Fruit fly (Drosophila melanogaster) whole organism, embryonic: ENCODE measurements around the gene vari.

ENCODE experiments used
- Atf-2 ChIP-seq: fragments of 200-800 bp; sonication (Bioruptor generic); optimal IDR thresholded peaks from 2 replicates; lab custom pipeline; 2016; ENCODE audit warnings: missing biosample characterization, missing genetic modification characterization
- Blimp-1 ChIP-seq: fragments of 200-800 bp; sonication (Bioruptor generic); optimal IDR thresholded peaks from 3 replicates; lab custom pipeline; 2018; ENCODE audit warnings: missing biosample characterization, missing genetic modification characterization, mild to moderate bottlenecking, moderate library complexity, missing genetic modification reagents
- CG10267 ChIP-seq: fragments of 200-800 bp; sonication (Bioruptor generic); optimal IDR thresholded peaks from 2 replicates; lab custom pipeline; 2018; ENCODE audit warnings: missing biosample characterization, mild to moderate bottlenecking, missing genetic modification characterization, moderate library complexity
- CG13424 ChIP-seq: fragments of 200-800 bp; sonication (Bioruptor generic); optimal IDR thresholded peaks from 2 replicates; lab custom pipeline; 2019; ENCODE audit warnings: missing biosample characterization, mild to moderate bottlenecking, missing genetic modification characterization, moderate library complexity
- CG13775 ChIP-seq: fragments of 200-800 bp; sonication (Bioruptor generic); optimal IDR thresholded peaks from 3 replicates; lab custom pipeline; 2017; ENCODE audit warnings: missing biosample characterization, mild to moderate bottlenecking, missing genetic modification characterization
- CG14050 ChIP-seq: fragments of 200-800 bp; sonication (Bioruptor generic); IDR thresholded peaks from 3 replicates; pipeline ENCODE4 v1.3.6; 2022; ENCODE audit warnings: missing biosample characterization, missing genetic modification characterization
- CG14667 ChIP-seq: fragments of 200-800 bp; sonication (Bioruptor generic); IDR thresholded peaks from 2 replicates; pipeline ENCODE4 v1.3.6; 2022; ENCODE audit warnings: missing biosample characterization, missing genetic modification characterization
- CG15696 ChIP-seq: fragments of 200-800 bp; sonication (Bioruptor generic); optimal IDR thresholded peaks from 2 replicates; lab custom pipeline; 2019; ENCODE audit warnings: missing biosample characterization, mild to moderate bottlenecking, missing genetic modification characterization, moderate library complexity
- CG1602 ChIP-seq: fragments of 200-800 bp; sonication (Bioruptor generic); optimal IDR thresholded peaks from 3 replicates; lab custom pipeline; 2016; ENCODE audit warnings: missing biosample characterization, missing genetic modification characterization
- CG16813 ChIP-seq: fragments of 200-800 bp; sonication (Bioruptor generic); IDR thresholded peaks from 3 replicates; pipeline ENCODE4 v1.3.6; 2022; ENCODE audit warnings: missing biosample characterization, missing genetic modification characterization; ENCODE audit not compliant: partially characterized antibody
- CG2889 ChIP-seq: fragments of 200-800 bp; sonication (Bioruptor generic); IDR thresholded peaks from 3 replicates; pipeline ENCODE4 v1.3.6; 2022; ENCODE audit warnings: missing biosample characterization, missing genetic modification characterization
- CG3838 ChIP-seq: fragments of 200-800 bp; sonication (Bioruptor generic); optimal IDR thresholded peaks from 3 replicates; lab custom pipeline; 2016; ENCODE audit warnings: missing biosample characterization, missing genetic modification characterization
- CG42726 ChIP-seq: fragments of 200-800 bp; sonication (Bioruptor generic); IDR thresholded peaks from 2 replicates; pipeline ENCODE4 v1.3.6; 2022; ENCODE audit warnings: missing biosample characterization, missing genetic modification characterization; ENCODE audit not compliant: partially characterized antibody
- CG7963 ChIP-seq: fragments of 200-800 bp; sonication (Bioruptor generic); IDR thresholded peaks from 3 replicates; pipeline ENCODE4 v1.3.6; 2022; ENCODE audit warnings: missing biosample characterization, missing genetic modification characterization; ENCODE audit not compliant: partially characterized antibody
- CG7987 ChIP-seq: fragments of 200-800 bp; sonication (Bioruptor generic); optimal IDR thresholded peaks from 2 replicates; lab custom pipeline; 2018; ENCODE audit warnings: missing biosample characterization, mild to moderate bottlenecking, missing genetic modification characterization, moderate library complexity
- CG8281 ChIP-seq: fragments of 200-800 bp; sonication (Bioruptor generic); optimal IDR thresholded peaks from 2 replicates; lab custom pipeline; 2018; ENCODE audit warnings: missing biosample characterization, mild to moderate bottlenecking, missing genetic modification characterization, moderate library complexity
- CG9437 ChIP-seq: fragments of 200-800 bp; sonication (Bioruptor generic); optimal IDR thresholded peaks from 2 replicates; lab custom pipeline; 2018; ENCODE audit warnings: missing biosample characterization, mild to moderate bottlenecking, missing genetic modification characterization
- H15 ChIP-seq: fragments of 200-800 bp; sonication (Bioruptor generic); IDR thresholded peaks from 3 replicates; pipeline ENCODE4 v1.3.6; 2022; ENCODE audit warnings: missing biosample characterization, missing genetic modification characterization
- HLHmδ ChIP-seq: fragments of 200-800 bp; sonication (Bioruptor generic); optimal IDR thresholded peaks from 2 replicates; lab custom pipeline; 2018; ENCODE audit warnings: missing biosample characterization, mild to moderate bottlenecking, missing genetic modification characterization, moderate library complexity
- Hr3 ChIP-seq: fragments of 200-800 bp; sonication (Bioruptor generic); optimal IDR thresholded peaks from 3 replicates; lab custom pipeline; 2016; ENCODE audit warnings: missing biosample characterization, missing genetic modification characterization
- Mrtf ChIP-seq: fragments of 200-800 bp; sonication (Bioruptor generic); IDR thresholded peaks from 3 replicates; pipeline ENCODE4 v1.3.6; 2022; ENCODE audit warnings: missing biosample characterization, missing genetic modification characterization
- Neu2 ChIP-seq: fragments of 200-800 bp; sonication (Bioruptor generic); optimal IDR thresholded peaks from 3 replicates; lab custom pipeline; 2016; ENCODE audit warnings: missing biosample characterization, missing genetic modification characterization, borderline replicate concordance
- Trl ChIP-seq, 3 experiments: fragments of >200 bp in 2 of 3; fragments of 200-800 bp in 1 of 3; sonication (Bioruptor generic) in 1 of 3; optimal IDR thresholded peaks; 2 replicates in 1 of 3; 3 replicates in 2 of 3; lab custom pipeline; 2016 to 2017; ENCODE audit warnings: missing biosample characterization in 1 of 3, missing genetic modification characterization in 1 of 3
- ab ChIP-seq: fragments of 200-800 bp; sonication (Bioruptor generic); optimal IDR thresholded peaks from 2 replicates; lab custom pipeline; 2016; ENCODE audit warnings: missing biosample characterization, missing genetic modification characterization
- ato ChIP-seq: fragments of 200-800 bp; sonication (Bioruptor generic); IDR thresholded peaks from 2 replicates; pipeline ENCODE4 v1.3.6; 2022; ENCODE audit warnings: missing biosample characterization, missing genetic modification characterization; ENCODE audit not compliant: partially characterized antibody
- bbx ChIP-seq: fragments of 200-800 bp; sonication (Bioruptor generic); IDR thresholded peaks from 2 replicates; pipeline ENCODE4 v1.3.6; 2022; ENCODE audit warnings: missing biosample characterization, missing genetic modification characterization; ENCODE audit not compliant: partially characterized antibody
- eve ChIP-seq, 2 experiments: fragments of >200 bp; optimal IDR thresholded peaks; 2 replicates each; lab custom pipeline; 2017; ENCODE audit warnings: missing biosample characterization in 2 of 2, missing genetic modification characterization in 2 of 2
- eyg ChIP-seq: fragments of 200-800 bp; sonication (Bioruptor generic); optimal IDR thresholded peaks from 3 replicates; lab custom pipeline; 2016; ENCODE audit warnings: missing biosample characterization, missing genetic modification characterization
- fd3F ChIP-seq: fragments of 200-800 bp; sonication (Bioruptor generic); optimal IDR thresholded peaks from 2 replicates; lab custom pipeline; 2018; ENCODE audit warnings: missing biosample characterization, mild to moderate bottlenecking, missing genetic modification characterization, moderate library complexity
- fu2 ChIP-seq: fragments of 200-800 bp; sonication (Bioruptor generic); optimal IDR thresholded peaks from 2 replicates; lab custom pipeline; 2016; ENCODE audit warnings: missing biosample characterization, missing genetic modification characterization
- gcm ChIP-seq: fragments of 200-800 bp; sonication (Bioruptor generic); optimal IDR thresholded peaks from 2 replicates; lab custom pipeline; 2019; ENCODE audit warnings: missing biosample characterization, mild to moderate bottlenecking, missing genetic modification characterization, moderate library complexity
- gro ChIP-seq: fragments of 200-800 bp; sonication (Bioruptor generic); optimal IDR thresholded peaks from 2 replicates; lab custom pipeline; 2016; ENCODE audit warnings: missing biosample characterization, missing genetic modification characterization
- hb ChIP-seq: fragments of 200-800 bp; sonication (Bioruptor generic); IDR thresholded peaks from 3 replicates; pipeline ENCODE4 v1.3.6; 2022; ENCODE audit warnings: missing biosample characterization, missing genetic modification characterization; ENCODE audit not compliant: partially characterized antibody
- hbn ChIP-seq: fragments of 200-800 bp; sonication (Bioruptor generic); IDR thresholded peaks from 2 replicates; pipeline ENCODE4 v1.3.6; 2022; ENCODE audit warnings: missing biosample characterization, missing genetic modification characterization; ENCODE audit not compliant: partially characterized antibody
- lbe ChIP-seq: fragments of 200-800 bp; sonication (Bioruptor generic); optimal IDR thresholded peaks from 2 replicates; lab custom pipeline; 2016; ENCODE audit warnings: missing biosample characterization, mild to moderate bottlenecking, missing genetic modification characterization
- lilli ChIP-seq: fragments of 200-800 bp; sonication (Bioruptor generic); optimal IDR thresholded peaks from 3 replicates; lab custom pipeline; 2016; ENCODE audit warnings: missing biosample characterization, missing genetic modification characterization
- maf-S ChIP-seq: fragments of 200-800 bp; sonication (Bioruptor generic); optimal IDR thresholded peaks from 2 replicates; lab custom pipeline; 2016; ENCODE audit warnings: missing biosample characterization, missing genetic modification characterization
- nerfin-2 ChIP-seq: fragments of 200-800 bp; sonication (Bioruptor generic); IDR thresholded peaks from 2 replicates; pipeline ENCODE4 v1.3.6; 2022; ENCODE audit warnings: missing biosample characterization, missing genetic modification characterization; ENCODE audit not compliant: partially characterized antibody
- oc ChIP-seq: fragments of 200-800 bp; sonication (Bioruptor generic); optimal IDR thresholded peaks from 2 replicates; lab custom pipeline; 2018; ENCODE audit warnings: missing biosample characterization, mild to moderate bottlenecking, missing genetic modification characterization, moderate library complexity
- pan ChIP-seq, 4 experiments: fragments of >200 bp in 3 of 4; fragments of 200-800 bp in 1 of 4; sonication (Bioruptor generic) in 1 of 4; optimal IDR thresholded peaks in 3 of 4; IDR thresholded peaks in 1 of 4; 2 replicates each; pipeline versions ENCODE4 v1.3.6 to Lab custom; 2017 to 2022; ENCODE audit warnings: missing biosample characterization in 2 of 4, missing genetic modification characterization in 2 of 4, mixed read lengths in 1 of 4
- peb ChIP-seq: fragments of 200-800 bp; sonication (Bioruptor generic); IDR thresholded peaks from 2 replicates; pipeline ENCODE4 v1.3.6; 2022; ENCODE audit warnings: missing biosample characterization, missing genetic modification characterization
- shn ChIP-seq: fragments of 200-800 bp; sonication (Bioruptor generic); optimal IDR thresholded peaks from 3 replicates; lab custom pipeline; 2016; ENCODE audit warnings: missing biosample characterization, missing genetic modification characterization
- sima ChIP-seq: fragments of 200-800 bp; sonication (Bioruptor generic); optimal IDR thresholded peaks from 2 replicates; lab custom pipeline; 2016; ENCODE audit warnings: missing biosample characterization, missing genetic modification characterization
- tll ChIP-seq, 2 experiments: fragments of 200-800 bp in 1 of 2; fragments of >200 bp in 1 of 2; sonication (Bioruptor generic) in 1 of 2; optimal IDR thresholded peaks; 2 replicates each; lab custom pipeline; 2017 to 2019; ENCODE audit warnings: missing biosample characterization in 2 of 2, missing genetic modification characterization in 2 of 2, mild to moderate bottlenecking in 1 of 2, moderate library complexity in 1 of 2
- unpg ChIP-seq: fragments of 200-800 bp; sonication (Bioruptor generic); optimal IDR thresholded peaks from 3 replicates; lab custom pipeline; 2018; ENCODE audit warnings: missing biosample characterization, mild to moderate bottlenecking, missing genetic modification characterization, moderate library complexity
- vfl ChIP-seq: fragments of 200-800 bp; sonication (Bioruptor generic); optimal IDR thresholded peaks from 2 replicates; lab custom pipeline; 2016; ENCODE audit warnings: missing biosample characterization, missing genetic modification characterization

The vari gene

DNA sequence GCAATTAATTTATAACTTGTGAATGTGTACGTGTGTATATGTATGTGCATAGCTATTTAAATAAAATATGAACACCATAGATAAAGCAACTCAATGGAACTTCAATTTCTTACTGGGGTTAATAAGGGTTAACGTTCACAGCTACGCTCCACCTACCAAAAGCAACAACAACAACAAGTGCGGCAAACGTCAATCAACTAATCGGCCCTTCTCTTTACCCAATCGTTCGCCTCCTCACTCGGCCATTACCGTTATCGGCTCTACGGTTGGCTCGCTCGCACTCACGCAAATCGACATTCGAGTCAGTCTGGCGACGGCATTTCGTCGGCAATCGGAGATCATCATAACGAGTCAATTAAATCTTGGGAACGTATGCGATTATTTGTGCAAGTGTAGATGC is 13.8 kb downstream of the vari start (continued):
- TF ChIP-seq oc (tag; lab: Kevin White, UChicago): peak; percentile 32
- TF ChIP-seq, all 482 proteins: peak for 37

DNA sequence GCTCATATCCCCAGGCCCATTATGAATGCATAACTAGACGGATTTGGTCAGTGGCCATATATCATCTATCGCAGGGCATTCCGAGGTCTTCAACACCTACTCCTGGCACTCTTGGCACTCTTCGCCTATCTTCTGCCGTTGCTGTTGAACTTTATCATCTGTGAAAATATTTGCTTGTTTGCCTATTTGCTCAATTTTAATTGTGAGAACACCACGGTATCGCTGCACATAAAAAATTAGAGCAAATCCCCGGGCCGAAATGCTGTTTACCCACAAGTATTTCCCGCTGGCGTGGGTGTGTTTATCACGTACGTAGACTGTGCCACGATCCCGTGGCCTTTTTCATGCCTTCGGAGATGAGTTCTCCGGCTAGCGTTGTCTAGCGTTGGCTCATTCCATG is 16.1 kb downstream of the vari start:
- TF ChIP-seq bbx (GFP tag; lab: Robert Waterston, UW) (no peak), unpg (GFP tag; lab: Kevin White, UChicago) (peak; percentile 58), CG1602 (GFP tag; lab: Kevin White, UChicago) (peak; percentile 13), HLHmδ (GFP tag; lab: Kevin White, UChicago) (peak; percentile 64), eve (GFP tag; optimal IDR thresholded peaks at IDR 0.05; lab: Kevin White, UChicago) (no peak), gro (GFP tag; lab: Kevin White, UChicago) (peak; percentile 11), sima (GFP tag; lab: Kevin White, UChicago) (no peak), Mrtf (GFP tag; lab: Robert Waterston, UW) (no peak), CG42726 (GFP tag; lab: Robert Waterston, UW) (no peak), gcm (GFP tag; lab: Kevin White, UChicago) (peak; percentile 33), CG8281 (peak; percentile 13), tll (GFP tag; optimal IDR thresholded peaks at IDR 0.05; lab: Kevin White, UChicago) (peak in 1 of 2 experiments; percentile 88), H15 (GFP tag; lab: Robert Waterston, UW) (no peak), Blimp-1 (GFP tag; lab: Kevin White, UChicago) (peak; percentile 50), CG2889 (no peak), Hr3 (GFP tag; lab: Kevin White, UChicago) (no peak), ato (GFP tag; lab: Robert Waterston, UW) (no peak), Atf-2 (GFP tag; lab: Kevin White, UChicago) (peak; percentile 39), CG10267 (tag; lab: Kevin White, UChicago) (peak; percentile 16), maf-S (GFP tag; lab: Kevin White, UChicago) (peak; percentile 50), fu2 (no peak), Neu2 (GFP tag; lab: Kevin White, UChicago) (no peak), hbn (GFP tag; lab: Robert Waterston, UW) (no peak), fd3F (GFP tag; lab: Kevin White, UChicago) (peak; percentile 56), CG7963 (GFP tag; lab: Robert Waterston, UW) (no peak), vfl (no peak), CG13775 (GFP tag; lab: Kevin White, UChicago) (no peak), shn (GFP tag; lab: Kevin White, UChicago) (peak; percentile 28), nerfin-2 (GFP tag; lab: Robert Waterston, UW) (no peak), CG14667 (no peak), hb (no peak), pan (optimal IDR thresholded peaks at IDR 0.05; lab: Kevin White, UChicago) (no peak), pan (GFP tag; optimal IDR thresholded peaks at IDR 0.05 in 1 of 2, IDR thresholded peaks at IDR 0.05 in 1 of 2) (peak in 1 of 2 experiments; percentile 43), lbe (GFP tag; lab: Kevin White, UChicago) (peak; percentile 14), Trl (optimal IDR thresholded peaks at IDR 0.05; lab: Kevin White, UChicago) (no peak), Trl (GFP tag; optimal IDR thresholded peaks at IDR 0.05; lab: Kevin White, UChicago) (peak; percentile 69), CG15696 (peak; percentile 90), CG13424 (peak; percentile 58), CG9437 (GFP tag; lab: Kevin White, UChicago) (no peak), eyg (GFP tag; lab: Kevin White, UChicago) (peak; percentile 48), peb (GFP tag; lab: Robert Waterston, UW) (0 out of 2 replicates have a peak, but pooled peaks have one; percentile 28), lilli (peak; percentile 26), CG16813 (no peak), CG7987 (GFP tag; lab: Kevin White, UChicago) (peak; percentile 91), ab (no peak), CG3838 (GFP tag; lab: Kevin White, UChicago) (peak; percentile 13), CG14050 (GFP tag; lab: Robert Waterston, UW) (no peak)
